Fruit fly (Drosophila melanogaster): Measurements from ENCODE around the gene Adhr.

DNA sequence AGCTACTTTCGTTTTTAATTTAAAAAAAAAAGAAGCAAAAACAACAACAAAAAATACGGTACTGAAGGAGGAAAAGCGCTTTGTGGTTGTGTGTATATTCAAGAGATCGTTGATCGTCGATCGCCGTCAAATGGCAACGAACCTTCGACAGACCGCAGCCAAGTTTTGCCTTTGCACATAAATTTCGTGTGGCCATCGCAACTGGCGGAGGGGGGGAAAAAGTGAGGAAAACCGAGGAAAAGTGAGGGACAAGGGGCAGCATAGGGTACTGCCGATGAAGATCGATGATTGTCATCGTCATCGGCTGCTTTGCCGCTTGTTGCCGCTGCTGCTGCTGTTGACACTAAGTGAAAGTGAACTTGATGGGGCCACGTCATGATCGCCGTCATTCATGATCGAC, 39.6 kb downstream of the Adhr start:
- TF ChIP-seq Mio (GFP tag; optimal IDR thresholded peaks at IDR 0.05) (no peak), Dfd (GFP tag; optimal IDR thresholded peaks at IDR 0.05) (no peak), CG32264 (GFP tag; optimal IDR thresholded peaks at IDR 0.05) (no peak), Myc (optimal IDR thresholded peaks at IDR 0.05) (no peak), OdsH (GFP tag; optimal IDR thresholded peaks at IDR 0.05) (no peak), Hr83 (GFP tag; optimal IDR thresholded peaks at IDR 0.05; ENCODE audit: poor library complexity, severe bottlenecking) (no peak), h (GFP tag; optimal IDR thresholded peaks at IDR 0.05) (no peak), Hr78 (GFP tag; optimal IDR thresholded peaks at IDR 0.05) (no peak), Abd-B (GFP tag; optimal IDR thresholded peaks at IDR 0.05) (no peak)
